Fruit fly (Drosophila melanogaster) whole organism, embryonic: ENCODE results near the gene mthl6.
A peak's percentile ranks its signal among the peaks of the same experiment; 100 is the strongest.

Source experiments
- ATbp ChIP-seq: fragments of 200-800 bp; sonication (Bioruptor generic); optimal IDR thresholded peaks from 2 replicates; lab custom pipeline; 2017; ENCODE audit warnings: missing biosample characterization, mild to moderate bottlenecking, missing genetic modification characterization, missing genetic modification reagents
- Bgb ChIP-seq: fragments of 200-800 bp; sonication (Bioruptor generic); IDR thresholded peaks from 2 replicates; pipeline ENCODE4 v1.3.6; 2022; ENCODE audit warnings: missing biosample characterization, missing genetic modification characterization; ENCODE audit not compliant: partially characterized antibody
- CG11093 ChIP-seq: fragments of 200-800 bp; sonication (Bioruptor generic); IDR thresholded peaks from 3 replicates; pipeline ENCODE4 v1.3.6; 2022; ENCODE audit warnings: missing biosample characterization, missing genetic modification characterization
- CG14014 ChIP-seq: fragments of 200-800 bp; sonication (Bioruptor generic); IDR thresholded peaks from 2 replicates; pipeline ENCODE4 v1.3.6; 2022; ENCODE audit warnings: missing biosample characterization, missing genetic modification characterization
- CG16779 ChIP-seq: fragments of 200-800 bp; sonication (Bioruptor generic); IDR thresholded peaks from 2 replicates; pipeline ENCODE4 v1.3.6; 2022; ENCODE audit warnings: missing biosample characterization, missing genetic modification characterization
- CG17385 ChIP-seq: fragments of 200-800 bp; sonication (Bioruptor generic); optimal IDR thresholded peaks from 3 replicates; lab custom pipeline; 2018; ENCODE audit warnings: missing biosample characterization, mild to moderate bottlenecking, missing genetic modification characterization
- CG17829 ChIP-seq: fragments of 200-800 bp; optimal IDR thresholded peaks from 2 replicates; lab custom pipeline; 2019; ENCODE audit warnings: missing biosample characterization, mild to moderate bottlenecking, missing genetic modification characterization, moderate library complexity
- CG30403 ChIP-seq: fragments of 200-800 bp; sonication (Bioruptor generic); optimal IDR thresholded peaks from 3 replicates; lab custom pipeline; 2016; ENCODE audit warnings: missing biosample characterization, missing genetic modification characterization
- CG30431 ChIP-seq: fragments of 200-800 bp; sonication (Bioruptor generic); optimal IDR thresholded peaks from 2 replicates; lab custom pipeline; 2017; ENCODE audit warnings: missing biosample characterization, missing genetic modification characterization
- CG31365 ChIP-seq: fragments of 200-800 bp; sonication (Bioruptor generic); optimal IDR thresholded peaks from 2 replicates; lab custom pipeline; 2018; ENCODE audit warnings: missing biosample characterization, mild to moderate bottlenecking, missing genetic modification characterization
- CG32532 ChIP-seq: fragments of 200-800 bp; sonication (Bioruptor generic); IDR thresholded peaks from 2 replicates; pipeline ENCODE4 v1.3.6; 2022; ENCODE audit warnings: missing biosample characterization, missing genetic modification characterization
- CG4328 ChIP-seq: fragments of 200-800 bp; sonication (Bioruptor generic); optimal IDR thresholded peaks from 3 replicates; lab custom pipeline; 2017; ENCODE audit warnings: missing biosample characterization, missing genetic modification reagents, missing genetic modification characterization
- CG4617 ChIP-seq: fragments of 200-800 bp; sonication (Bioruptor generic); optimal IDR thresholded peaks from 3 replicates; lab custom pipeline; 2016; ENCODE audit warnings: missing biosample characterization, missing genetic modification characterization, borderline replicate concordance
- CG7839 ChIP-seq: fragments of 200-800 bp; sonication (Bioruptor generic); optimal IDR thresholded peaks from 3 replicates; lab custom pipeline; 2018; ENCODE audit warnings: missing biosample characterization, mild to moderate bottlenecking, missing genetic modification characterization, moderate library complexity
- CG8290 ChIP-seq, 3 experiments: fragments of 200-800 bp; sonication (Bioruptor generic); optimal IDR thresholded peaks; 2 replicates each; lab custom pipeline; 2016 to 2019; ENCODE audit warnings: missing biosample characterization in 3 of 3, missing genetic modification characterization in 3 of 3, mild to moderate bottlenecking in 2 of 3, moderate library complexity in 1 of 3
- CG8359 ChIP-seq: fragments of 200-800 bp; sonication (Bioruptor generic); optimal IDR thresholded peaks from 2 replicates; lab custom pipeline; 2017; ENCODE audit warnings: missing biosample characterization, mild to moderate bottlenecking, missing genetic modification characterization, borderline replicate concordance
- Dbx ChIP-seq: fragments of 200-800 bp; sonication (Bioruptor generic); IDR thresholded peaks from 3 replicates; pipeline ENCODE4 v1.3.6; 2022; ENCODE audit warnings: missing biosample characterization, missing genetic modification characterization
- Dip3 ChIP-seq: fragments of 200-800 bp; sonication (Bioruptor generic); optimal IDR thresholded peaks from 3 replicates; lab custom pipeline; 2016; ENCODE audit warnings: missing biosample characterization, missing genetic modification characterization
- E2f1 ChIP-seq: fragments of 200-800 bp; sonication (Bioruptor generic); IDR thresholded peaks from 2 replicates; pipeline ENCODE4 v1.3.6; 2022; ENCODE audit warnings: missing biosample characterization, missing genetic modification characterization
- Eip74EF ChIP-seq, 2 experiments: fragments of 200-800 bp in 1 of 2; fragments of >200 bp in 1 of 2; sonication (Bioruptor generic) in 1 of 2; optimal IDR thresholded peaks; 2 replicates each; lab custom pipeline; 2017 to 2019; ENCODE audit warnings: missing biosample characterization in 2 of 2, missing genetic modification characterization in 2 of 2, mild to moderate bottlenecking in 1 of 2, moderate library complexity in 1 of 2
- Ets97D ChIP-seq: fragments of 200-800 bp; sonication (Bioruptor generic); optimal IDR thresholded peaks from 3 replicates; lab custom pipeline; 2016; ENCODE audit warnings: missing biosample characterization, missing genetic modification characterization
- H15 ChIP-seq: fragments of 200-800 bp; sonication (Bioruptor generic); IDR thresholded peaks from 3 replicates; pipeline ENCODE4 v1.3.6; 2022; ENCODE audit warnings: missing biosample characterization, missing genetic modification characterization
- H2.0 ChIP-seq: fragments of 200-800 bp; sonication (Bioruptor generic); IDR thresholded peaks from 2 replicates; pipeline ENCODE4 v1.3.6; 2022; ENCODE audit warnings: missing biosample characterization, missing genetic modification characterization
- HLH4C ChIP-seq: fragments of 200-800 bp; sonication (Bioruptor generic); IDR thresholded peaks from 3 replicates; pipeline ENCODE4 v1.3.6; 2022; ENCODE audit warnings: missing biosample characterization, missing genetic modification characterization; ENCODE audit not compliant: partially characterized antibody
- Hey ChIP-seq: fragments of 200-800 bp; sonication (Bioruptor generic); optimal IDR thresholded peaks from 3 replicates; lab custom pipeline; 2018; ENCODE audit warnings: missing biosample characterization, mild to moderate bottlenecking, missing genetic modification characterization
- Hr3 ChIP-seq: fragments of 200-800 bp; sonication (Bioruptor generic); optimal IDR thresholded peaks from 3 replicates; lab custom pipeline; 2016; ENCODE audit warnings: missing biosample characterization, missing genetic modification characterization
- MBD-R2 ChIP-seq: fragments of 200-800 bp; sonication (Bioruptor generic); IDR thresholded peaks from 2 replicates; pipeline ENCODE4 v1.3.6; 2022; ENCODE audit warnings: missing biosample characterization, missing genetic modification characterization
- Ptx1 ChIP-seq: fragments of 200-800 bp; sonication (Bioruptor generic); IDR thresholded peaks from 2 replicates; pipeline ENCODE4 v1.3.6; 2022; ENCODE audit warnings: missing biosample characterization, missing genetic modification characterization
- Xbp1 ChIP-seq: fragments of 200-800 bp; sonication (Bioruptor generic); optimal IDR thresholded peaks from 3 replicates; lab custom pipeline; 2016; ENCODE audit warnings: missing biosample characterization, mild to moderate bottlenecking, missing genetic modification characterization
- YL-1 ChIP-seq: fragments of 200-800 bp; sonication (Bioruptor generic); optimal IDR thresholded peaks from 3 replicates; lab custom pipeline; 2017; ENCODE audit warnings: missing biosample characterization, mild to moderate bottlenecking, missing genetic modification characterization
- ash1 ChIP-seq: fragments of 200-800 bp; sonication (Bioruptor generic); optimal IDR thresholded peaks from 2 replicates; lab custom pipeline; 2018; ENCODE audit warnings: missing biosample characterization, mild to moderate bottlenecking, missing genetic modification characterization
- bab2 ChIP-seq: fragments of 200-800 bp; sonication (Bioruptor generic); optimal IDR thresholded peaks from 2 replicates; lab custom pipeline; 2016; ENCODE audit warnings: missing biosample characterization, missing genetic modification characterization
- bcd ChIP-seq: fragments of 200-800 bp; sonication (Bioruptor generic); optimal IDR thresholded peaks from 2 replicates; lab custom pipeline; 2017; ENCODE audit warnings: missing biosample characterization, mild to moderate bottlenecking, missing genetic modification characterization
- br ChIP-seq: fragments of >200 bp; optimal IDR thresholded peaks from 2 replicates; lab custom pipeline; 2017
- ftz-f1 ChIP-seq: fragments of 200-800 bp; sonication (Bioruptor generic); optimal IDR thresholded peaks from 2 replicates; lab custom pipeline; 2016; ENCODE audit warnings: missing biosample characterization, missing genetic modification characterization
- lab ChIP-seq: fragments of 200-800 bp; sonication (Bioruptor generic); optimal IDR thresholded peaks from 3 replicates; lab custom pipeline; 2017; ENCODE audit warnings: missing biosample characterization, missing genetic modification characterization, mild to moderate bottlenecking, moderate library complexity, missing genetic modification reagents
- lilli ChIP-seq: fragments of 200-800 bp; sonication (Bioruptor generic); optimal IDR thresholded peaks from 3 replicates; lab custom pipeline; 2016; ENCODE audit warnings: missing biosample characterization, missing genetic modification characterization
- nerfin-1 ChIP-seq: fragments of 200-800 bp; sonication (Bioruptor generic); optimal IDR thresholded peaks from 3 replicates; lab custom pipeline; 2019; ENCODE audit warnings: missing biosample characterization, mild to moderate bottlenecking, missing genetic modification characterization, moderate library complexity
- pho ChIP-seq: fragments of 200-800 bp; sonication (Bioruptor generic); optimal IDR thresholded peaks from 2 replicates; lab custom pipeline; 2016; ENCODE audit warnings: missing biosample characterization, missing genetic modification characterization
- prd ChIP-seq, 3 experiments: fragments of >200 bp in 2 of 3; fragments of 200-800 bp in 1 of 3; sonication (Bioruptor generic) in 1 of 3; optimal IDR thresholded peaks in 2 of 3; IDR thresholded peaks in 1 of 3; 2 replicates in 2 of 3; 3 replicates in 1 of 3; pipeline versions ENCODE4 v1.3.6 to Lab custom; 2017 to 2022; ENCODE audit warnings: missing biosample characterization in 1 of 3, missing genetic modification characterization in 1 of 3
- sens ChIP-seq: fragments of 200-800 bp; sonication (Bioruptor generic); peaks from one replicate; lab custom pipeline; 2016; ENCODE audit warnings: missing biosample characterization, missing genetic modification characterization
- sisA ChIP-seq: fragments of 200-800 bp; sonication (Bioruptor generic); IDR thresholded peaks from 2 replicates; pipeline ENCODE4 v1.3.6; 2022; ENCODE audit warnings: missing biosample characterization, missing genetic modification characterization
- slp2 ChIP-seq: fragments of 200-800 bp; sonication (Bioruptor generic); optimal IDR thresholded peaks from 2 replicates; lab custom pipeline; 2016; ENCODE audit warnings: missing biosample characterization, missing genetic modification characterization
- so ChIP-seq: fragments of 200-800 bp; sonication (Bioruptor generic); IDR thresholded peaks from 3 replicates; pipeline ENCODE4 v1.3.6; 2022; ENCODE audit warnings: missing biosample characterization, missing genetic modification characterization
- sob ChIP-seq: fragments of 200-800 bp; sonication (Bioruptor generic); IDR thresholded peaks from 2 replicates; pipeline ENCODE4 v1.3.6; 2022; ENCODE audit warnings: missing biosample characterization, missing genetic modification characterization
- tgo ChIP-seq: fragments of 200-800 bp; sonication (Bioruptor generic); IDR thresholded peaks from 3 replicates; pipeline ENCODE4 v1.3.6; 2022; ENCODE audit warnings: missing biosample characterization, missing genetic modification characterization
- unpg ChIP-seq: fragments of 200-800 bp; sonication (Bioruptor generic); optimal IDR thresholded peaks from 3 replicates; lab custom pipeline; 2018; ENCODE audit warnings: missing biosample characterization, mild to moderate bottlenecking, missing genetic modification characterization, moderate library complexity

mthl6 gene

DNA sequence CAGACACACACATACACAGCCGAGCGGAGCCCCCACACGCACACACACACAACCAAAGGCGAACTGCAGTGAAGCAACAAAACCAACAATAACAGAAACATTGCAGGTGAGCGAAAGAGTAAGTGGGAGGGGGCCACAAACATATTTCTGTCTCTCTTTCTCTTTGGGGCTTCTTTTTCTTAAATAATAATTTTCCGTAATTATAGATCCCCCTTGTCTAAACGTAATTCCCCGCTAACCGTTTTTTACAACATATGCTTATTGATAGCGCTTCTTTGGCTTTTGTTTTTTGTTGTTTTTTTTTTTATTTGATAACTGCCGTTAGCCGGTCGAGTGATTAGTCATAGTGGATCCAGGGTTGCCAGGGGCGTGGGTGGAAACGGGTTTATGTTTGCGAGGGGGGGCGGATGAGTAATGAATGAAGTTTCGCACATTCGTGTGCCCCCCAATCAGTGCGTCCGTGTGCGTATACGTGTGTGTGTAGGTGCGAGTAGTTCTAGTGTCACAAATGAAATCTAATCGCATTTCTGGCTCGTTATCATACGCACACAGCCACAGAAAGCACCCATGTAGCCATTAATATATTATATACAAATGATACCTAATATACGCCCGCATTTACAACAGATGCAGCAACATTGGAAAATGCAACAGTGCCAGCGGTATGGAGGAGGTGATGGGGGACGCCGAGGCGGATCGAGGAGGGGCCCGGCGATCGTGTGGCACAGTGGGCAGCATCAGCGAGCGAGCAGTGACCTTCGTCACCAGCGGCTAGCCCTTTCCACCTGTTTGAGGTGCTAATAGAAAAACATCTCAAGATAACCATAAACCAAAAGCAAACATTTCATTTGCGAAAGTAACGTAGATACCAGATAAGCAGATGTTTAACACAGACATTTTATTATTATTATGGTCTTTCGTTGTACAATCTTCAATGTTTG is 43.6 kb downstream of the mthl6 start (continued):
- TF ChIP-seq sob (peak; percentile 27; the same call in 1 of the 2 replicates), CG30431 (GFP tag; lab: Kevin White, UChicago) (no peak), CG16779 (0 out of 2 replicates have a peak, but pooled peaks have one; percentile 6), CG11093 (no peak), ash1 (GFP tag; lab: Kevin White, UChicago) (no peak), Dbx (GFP tag; lab: Robert Waterston, UW) (peak; percentile 37; the same call in 1 of the 3 replicates), MBD-R2 (GFP tag; lab: Robert Waterston, UW) (no peak), bcd (GFP tag; lab: Kevin White, UChicago) (peak; percentile 10), E2f1 (GFP tag; lab: Robert Waterston, UW) (peak; percentile 37; the same call in 1 of the 2 replicates), YL-1 (GFP tag; lab: Kevin White, UChicago) (no peak), CG4617 (GFP tag; lab: Kevin White, UChicago) (no peak), CG4328 (no peak), CG17385 (peak; percentile 7), H2.0 (GFP tag; lab: Robert Waterston, UW) (peak; percentile 24; the same call in 1 of the 2 replicates), ftz-f1 (GFP tag; lab: Kevin White, UChicago) (peak; percentile 73), Eip74EF (GFP tag; optimal IDR thresholded peaks at IDR 0.05; lab: Kevin White, UChicago) (no peak), bab2 (peak; percentile 6), CG17829 (tag; lab: Kevin White, UChicago) (no peak), br (lab: Kevin White, UChicago) (no peak), Ets97D (GFP tag; lab: Kevin White, UChicago) (no peak), CG8290 (GFP tag; optimal IDR thresholded peaks at IDR 0.05; lab: Kevin White, UChicago) (no peak), CG8290 (tag; optimal IDR thresholded peaks at IDR 0.05; lab: Kevin White, UChicago) (peak in 1 of 2 experiments; percentile 63), HLH4C (GFP tag; lab: Robert Waterston, UW) (0 out of 3 replicates have a peak, but pooled peaks have one; percentile 29), prd (optimal IDR thresholded peaks at IDR 0.05; lab: Kevin White, UChicago) (no peak), prd (GFP tag; IDR thresholded peaks at IDR 0.05; lab: Robert Waterston, UW) (no peak), ATbp (no peak), Dip3 (GFP tag; lab: Kevin White, UChicago) (no peak), Xbp1 (peak; percentile 31), CG14014 (no peak), CG7839 (peak; percentile 2), H15 (GFP tag; lab: Robert Waterston, UW) (0 out of 3 replicates have a peak, but pooled peaks have one; percentile 18), lilli (peak; percentile 21), tgo (GFP tag; lab: Robert Waterston, UW) (0 out of 3 replicates have a peak, but pooled peaks have one; percentile 25), slp2 (GFP tag; lab: Kevin White, UChicago) (no peak), Bgb (GFP tag; lab: Robert Waterston, UW) (peak; percentile 18; the same call in 1 of the 2 replicates), Hey (tag; lab: Kevin White, UChicago) (no peak), CG30403 (no peak), unpg (GFP tag; lab: Kevin White, UChicago) (peak; percentile 36), CG32532 (GFP tag; lab: Robert Waterston, UW) (peak; percentile 26; the same call in 1 of the 2 replicates), sens (GFP tag; lab: Kevin White, UChicago) (peak; percentile 76), Ptx1 (GFP tag; lab: Robert Waterston, UW) (0 out of 2 replicates have a peak, but pooled peaks have one; percentile 10), CG31365 (tag; lab: Kevin White, UChicago) (no peak), pho (peak; percentile 14), CG8359 (GFP tag; lab: Kevin White, UChicago) (no peak), so (GFP tag; lab: Robert Waterston, UW) (no peak), Hr3 (no peak), sisA (peak; percentile 35; the same call in 1 of the 2 replicates), nerfin-1 (no peak), lab (GFP tag; lab: Kevin White, UChicago) (peak; percentile 55)
